Worm (Caenorhabditis elegans) whole organism, L3 larva: ENCODE data around the gene M03E7.3.

Experiments used
- R02D3.7 ChIP-seq: fragments of 150-350 bp; optimal IDR thresholded peaks from 2 replicates; lab custom pipeline; 2014; ENCODE audit warnings: missing biosample characterization, missing genetic modification characterization
- ZK546.5 ChIP-seq: sonication (generic microtip); optimal IDR thresholded peaks from 2 replicates; lab custom pipeline; 2017; ENCODE audit warnings: missing biosample characterization, missing genetic modification characterization
- aly-2 ChIP-seq: fragments of 150-350 bp; optimal IDR thresholded peaks from 2 replicates; lab custom pipeline; 2014; ENCODE audit warnings: missing biosample characterization, missing genetic modification characterization
- ama-1 ChIP-seq: fragments of 150-350 bp; optimal IDR thresholded peaks from 2 replicates; lab custom pipeline; 2018
- ceh-16 ChIP-seq: sonication (generic microtip); optimal IDR thresholded peaks from 2 replicates; lab custom pipeline; 2017; ENCODE audit warnings: missing biosample characterization, missing genetic modification characterization
- ceh-28 ChIP-seq: fragments of 150-350 bp; optimal IDR thresholded peaks from 2 replicates; lab custom pipeline; 2014; ENCODE audit warnings: missing biosample characterization, missing genetic modification reagents, missing genetic modification characterization
- ceh-82 ChIP-seq: fragments of 150-350 bp; optimal IDR thresholded peaks from 2 replicates; lab custom pipeline; 2014; ENCODE audit warnings: missing biosample characterization, missing genetic modification characterization
- ceh-9 ChIP-seq: sonication (generic microtip); optimal IDR thresholded peaks from 2 replicates; lab custom pipeline; 2018; ENCODE audit warnings: missing biosample characterization, missing genetic modification characterization
- egl-27 ChIP-seq: sonication (generic microtip); optimal IDR thresholded peaks from 4 replicates; lab custom pipeline; 2017; ENCODE audit warnings: missing biosample characterization, missing genetic modification reagents, missing genetic modification characterization
- egl-5 ChIP-seq: fragments of 150-350 bp; optimal IDR thresholded peaks from 2 replicates; lab custom pipeline; 2017; ENCODE audit warnings: missing biosample characterization, missing genetic modification reagents, missing genetic modification characterization, inconsistent platforms
- elt-1 ChIP-seq: fragments of 150-350 bp; optimal IDR thresholded peaks from 2 replicates; lab custom pipeline; 2014; ENCODE audit warnings: missing biosample characterization, missing genetic modification characterization
- elt-2 ChIP-seq: sonication (generic microtip); optimal IDR thresholded peaks from 2 replicates; lab custom pipeline; 2016; ENCODE audit warnings: missing genetic modification reagents, mild to moderate bottlenecking, missing genetic modification characterization, missing compliant biosample characterization
- elt-3 ChIP-seq, 3 experiments: fragments of 150-350 bp in 1 of 3; sonication (generic microtip) in 2 of 3; optimal IDR thresholded peaks; 2 replicates in 2 of 3; 4 replicates in 1 of 3; lab custom pipeline; 2014 to 2017; ENCODE audit warnings: missing biosample characterization in 3 of 3, missing genetic modification characterization in 3 of 3
- fkh-10 ChIP-seq: sonication (generic microtip); optimal IDR thresholded peaks from 2 replicates; lab custom pipeline; 2017; ENCODE audit warnings: missing biosample characterization, missing genetic modification reagents, missing genetic modification characterization
- fkh-2 ChIP-seq: fragments of 150-350 bp; optimal IDR thresholded peaks from 2 replicates; lab custom pipeline; 2014; ENCODE audit warnings: missing biosample characterization, missing genetic modification reagents, missing genetic modification characterization
- fos-1 ChIP-seq: fragments of 150-350 bp; optimal IDR thresholded peaks from 2 replicates; lab custom pipeline; 2014; ENCODE audit warnings: missing biosample characterization, missing genetic modification characterization
- hmg-11 ChIP-seq: sonication (generic microtip); optimal IDR thresholded peaks from 2 replicates; lab custom pipeline; 2016; ENCODE audit warnings: missing genetic modification characterization, missing compliant biosample characterization
- jun-1 ChIP-seq: fragments of 150-350 bp; optimal IDR thresholded peaks from 2 replicates; lab custom pipeline; 2014; ENCODE audit warnings: missing biosample characterization, missing genetic modification reagents, missing genetic modification characterization
- lin-15B ChIP-seq: fragments of 150-350 bp; optimal IDR thresholded peaks from 2 replicates; lab custom pipeline; 2014; ENCODE audit warnings: missing biosample characterization, missing genetic modification characterization
- lin-39 ChIP-seq: fragments of 150-350 bp; optimal IDR thresholded peaks from 2 replicates; lab custom pipeline; 2018; ENCODE audit warnings: missing biosample characterization, missing genetic modification reagents, missing genetic modification characterization
- lsy-12 ChIP-seq: sonication (generic microtip); optimal IDR thresholded peaks from 2 replicates; lab custom pipeline; 2016; ENCODE audit warnings: mild to moderate bottlenecking, missing genetic modification characterization, missing compliant biosample characterization
- nfya-1 ChIP-seq: sonication (generic microtip); optimal IDR thresholded peaks from 2 replicates; lab custom pipeline; 2017; ENCODE audit warnings: missing genetic modification characterization, mild to moderate bottlenecking, missing compliant biosample characterization, antibody characterized with exemption, moderate library complexity; ENCODE audit not compliant: insufficient read depth
- nhr-11 ChIP-seq: fragments of 150-350 bp; optimal IDR thresholded peaks from 2 replicates; lab custom pipeline; 2014; ENCODE audit warnings: missing biosample characterization, missing genetic modification characterization
- nhr-12 ChIP-seq: fragments of 150-350 bp; optimal IDR thresholded peaks from 2 replicates; lab custom pipeline; 2014; ENCODE audit warnings: missing biosample characterization, missing genetic modification characterization
- nhr-23 ChIP-seq: fragments of 150-350 bp; optimal IDR thresholded peaks from 2 replicates; lab custom pipeline; 2014; ENCODE audit warnings: missing biosample characterization, missing genetic modification reagents, missing genetic modification characterization
- nhr-25 ChIP-seq: sonication (generic microtip); optimal IDR thresholded peaks from 2 replicates; lab custom pipeline; 2017; ENCODE audit warnings: missing biosample characterization, missing genetic modification characterization
- nhr-43 ChIP-seq: sonication (generic microtip); optimal IDR thresholded peaks from 2 replicates; lab custom pipeline; 2016; ENCODE audit warnings: mild to moderate bottlenecking, missing genetic modification characterization, missing compliant biosample characterization; ENCODE audit not compliant: poor library complexity, severe bottlenecking
- nhr-67 ChIP-seq: fragments of 150-350 bp; optimal IDR thresholded peaks from 2 replicates; lab custom pipeline; 2014; ENCODE audit warnings: missing biosample characterization, missing genetic modification characterization
- nhr-76 ChIP-seq: fragments of 150-350 bp; sonication (generic microtip); optimal IDR thresholded peaks from 5 replicates; lab custom pipeline; 2014; ENCODE audit warnings: missing biosample characterization, missing genetic modification characterization
- nhr-77 ChIP-seq: fragments of 150-350 bp; optimal IDR thresholded peaks from 2 replicates; lab custom pipeline; 2014; ENCODE audit warnings: missing biosample characterization, missing genetic modification characterization
- pha-4 ChIP-seq: fragments of 150-350 bp; optimal IDR thresholded peaks from 2 replicates; lab custom pipeline; 2014; ENCODE audit warnings: missing biosample characterization, missing genetic modification reagents, missing genetic modification characterization
- sea-2 ChIP-seq: fragments of 150-350 bp; sonication (generic microtip); optimal IDR thresholded peaks from 4 replicates; lab custom pipeline; 2014; ENCODE audit warnings: missing biosample characterization, missing genetic modification reagents, missing genetic modification characterization
- skn-1 ChIP-seq: fragments of 150-350 bp; optimal IDR thresholded peaks from 2 replicates; lab custom pipeline; 2014; ENCODE audit warnings: missing biosample characterization, missing genetic modification characterization
- snpc-4 ChIP-seq: fragments of 150-350 bp; optimal IDR thresholded peaks from 2 replicates; lab custom pipeline; 2014; ENCODE audit warnings: missing biosample characterization, missing genetic modification characterization
- tbx-2 ChIP-seq: sonication (generic microtip); optimal IDR thresholded peaks from 2 replicates; lab custom pipeline; 2016; ENCODE audit warnings: mild to moderate bottlenecking, missing genetic modification characterization, missing compliant biosample characterization
- unc-39 ChIP-seq: sonication (generic microtip); optimal IDR thresholded peaks from 4 replicates; lab custom pipeline; 2017; ENCODE audit warnings: missing biosample characterization, missing genetic modification characterization
- unc-62 ChIP-seq: fragments of 150-350 bp; sonication (generic microtip); optimal IDR thresholded peaks from 4 replicates; lab custom pipeline; 2014; ENCODE audit warnings: missing biosample characterization, missing genetic modification reagents, missing genetic modification characterization
- zag-1 ChIP-seq: fragments of 150-350 bp; optimal IDR thresholded peaks from 2 replicates; lab custom pipeline; 2014; ENCODE audit warnings: missing biosample characterization, missing genetic modification characterization
- ztf-11 ChIP-seq: fragments of 150-350 bp; optimal IDR thresholded peaks from 2 replicates; lab custom pipeline; 2014; ENCODE audit warnings: missing biosample characterization, missing genetic modification characterization

M03E7.3 gene

ce11 chrV:5582308-5582707, 32.5 kb upstream of the M03E7.3 start:
- TF ChIP-seq ZK546.5 (tag; lab: Kevin White, UChicago) (no peak), nhr-43 (no peak), ceh-28 (tag; lab: Kevin White, UChicago) (no peak), fkh-10 (GFP tag; lab: Kevin White, UChicago) (no peak), jun-1 (tag; lab: Kevin White, UChicago) (no peak), nhr-76 (tag; lab: Kevin White, UChicago) (no peak), ztf-11 (no peak), ama-1 (lab: Kevin White, UChicago) (no peak), unc-39 (tag; lab: Kevin White, UChicago) (no peak), nfya-1 (tag; lab: Kevin White, UChicago) (peak; percentile 48), lin-39 (tag; lab: Kevin White, UChicago) (no peak), hmg-11 (tag; lab: Kevin White, UChicago) (peak; percentile 16), nhr-77 (no peak)
- TF ChIP-seq, all 47 proteins: peak for 2

ce11 chrV:5582860-5583259, 32.0 kb upstream of the M03E7.3 start:
- TF ChIP-seq unc-62 (GFP tag; lab: Kevin White, UChicago) (no peak), pha-4 (tag; lab: Kevin White, UChicago) (no peak), lin-39 (tag; lab: Kevin White, UChicago) (peak; percentile 71), nfya-1 (tag; lab: Kevin White, UChicago) (peak; percentile 9), ama-1 (lab: Kevin White, UChicago) (peak; percentile 46)

- TF ChIP-seq skn-1 (peak; percentile 72), egl-27 (tag; lab: Kevin White, UChicago) (no peak), elt-1 (tag; lab: Kevin White, UChicago) (no peak), zag-1 (no peak), pha-4 (tag; lab: Kevin White, UChicago) (peak; percentile 46), elt-2 (tag; lab: Kevin White, UChicago) (no peak), ceh-16 (tag; lab: Kevin White, UChicago) (no peak), hmg-11 (tag; lab: Kevin White, UChicago) (no peak), tbx-2 (no peak), ZK546.5 (tag; lab: Kevin White, UChicago) (no peak), fkh-10 (GFP tag; lab: Kevin White, UChicago) (no peak), elt-3 (tag; optimal IDR thresholded peaks at IDR 0.05; lab: Kevin White, UChicago) (no peak), fkh-2 (tag; lab: Kevin White, UChicago) (no peak), nhr-11 (tag; lab: Kevin White, UChicago) (no peak), snpc-4 (peak; percentile 15), nhr-77 (no peak), nfya-1 (tag; lab: Kevin White, UChicago) (peak; percentile 79), jun-1 (tag; lab: Kevin White, UChicago) (no peak), nhr-23 (tag; lab: Kevin White, UChicago) (no peak), aly-2 (tag; lab: Kevin White, UChicago) (no peak), egl-5 (tag; lab: Kevin White, UChicago) (peak; percentile 23), unc-62 (GFP tag; lab: Kevin White, UChicago) (no peak), R02D3.7 (tag; lab: Kevin White, UChicago) (no peak), sea-2 (GFP tag; lab: Kevin White, UChicago) (no peak), nhr-43 (no peak), lin-15B (tag; lab: Kevin White, UChicago) (peak; percentile 29), nhr-25 (tag; lab: Kevin White, UChicago) (no peak), fos-1 (tag; lab: Kevin White, UChicago) (no peak), ceh-82 (tag; lab: Kevin White, UChicago) (no peak), nhr-12 (tag; lab: Kevin White, UChicago) (no peak), nhr-67 (tag; lab: Kevin White, UChicago) (no peak)
Measured at ce11 chrV:5584293-5584776, 30.5 kb upstream of the M03E7.3 start, which contains the start of gene pas-6. Gene pas-6, minus strand, starts transcription at chrV:5584343.

- TF ChIP-seq elt-2 (tag; lab: Kevin White, UChicago) (no peak), ceh-9 (tag; lab: Kevin White, UChicago) (no peak), unc-62 (GFP tag; lab: Kevin White, UChicago) (no peak), nhr-12 (tag; lab: Kevin White, UChicago) (no peak), fkh-10 (GFP tag; lab: Kevin White, UChicago) (no peak), lsy-12 (no peak), egl-5 (tag; lab: Kevin White, UChicago) (no peak), nhr-11 (tag; lab: Kevin White, UChicago) (no peak), skn-1 (no peak), ama-1 (lab: Kevin White, UChicago) (no peak), nhr-76 (tag; lab: Kevin White, UChicago) (no peak), fos-1 (tag; lab: Kevin White, UChicago) (no peak)
- TF ChIP-seq, all 47 proteins: peak for 0
Measured at ce11 chrV:5584833-5585232, 30.0 kb upstream of the M03E7.3 start, which contains the start of gene CD4.11. Gene CD4.11, plus strand, starts transcription at chrV:5585133.
